Worm (Caenorhabditis elegans): Measurements from ENCODE around the gene C55C3.1.

C55C3.1 gene

ce11 chrIV:5762770-5763169 is 53.9 kb downstream of the C55C3.1 start (continued):
- TF ChIP-seq mdl-1 (tag; optimal IDR thresholded peaks at IDR 0.05) (peak; percentile 9 to 49), zip-2 (tag; optimal IDR thresholded peaks at IDR 0.05) (no peak), pha-4 (GFP tag; IDR thresholded peaks at IDR 0.05) (no peak), pha-4 (tag; optimal IDR thresholded peaks at IDR 0.05) (no peak), lin-1 (GFP tag; IDR thresholded peaks at IDR 0.05) (0 out of 2 replicates have a peak, but pooled peaks have one; percentile 52), ces-1 (GFP tag; optimal IDR thresholded peaks at IDR 0.05) (no peak), tag-97 (GFP tag; IDR thresholded peaks at IDR 0.05) (no peak), mxl-2 (GFP tag; conservative IDR thresholded peaks at IDR 0.05) (peak; percentile 71; the same call in 1 of the 2 replicates), ztf-7 (tag; optimal IDR thresholded peaks at IDR 0.05) (no peak), F37D6.2 (tag; optimal IDR thresholded peaks at IDR 0.05) (no peak), pqm-1 (tag; optimal IDR thresholded peaks at IDR 0.05) (peak; percentile 4), gei-8 (GFP tag; optimal IDR thresholded peaks at IDR 0.05) (no peak), nhr-25 (tag; optimal IDR thresholded peaks at IDR 0.05; ENCODE audit: borderline replicate concordance, insufficient read depth) (no peak), dpl-1 (GFP tag; optimal IDR thresholded peaks at IDR 0.05) (peak; percentile 2), nhr-77 (tag; optimal IDR thresholded peaks at IDR 0.05) (peak; percentile 58), dmd-6 (GFP tag; IDR thresholded peaks at IDR 0.05) (peak; percentile 85), attf-4 (tag; optimal IDR thresholded peaks at IDR 0.05) (no peak), rbr-2 (tag; optimal IDR thresholded peaks at IDR 0.05) (no peak), lir-3 (tag; optimal IDR thresholded peaks at IDR 0.05) (no peak), hlh-30 (tag; optimal IDR thresholded peaks at IDR 0.05; ENCODE audit: insufficient read depth) (peak; percentile 58), F44E2.7 (GFP tag; IDR thresholded peaks at IDR 0.05) (no peak), ceh-28 (tag; optimal IDR thresholded peaks at IDR 0.05) (no peak), zfp-3 (GFP tag; conservative IDR thresholded peaks at IDR 0.05) (no peak), snpc-1.2 (GFP tag; IDR thresholded peaks at IDR 0.05) (no peak), aly-2 (tag; optimal IDR thresholded peaks at IDR 0.05) (no peak), F49E8.2 (tag; optimal IDR thresholded peaks at IDR 0.05; ENCODE audit: borderline replicate concordance) (no peak), hlh-11 (tag; optimal IDR thresholded peaks at IDR 0.05) (peak; percentile 57), saeg-2 (GFP tag; IDR thresholded peaks at IDR 0.05) (no peak), egl-27 (tag; optimal IDR thresholded peaks at IDR 0.05) (no peak), unc-62 (GFP tag; optimal IDR thresholded peaks at IDR 0.05 in 1 of 2) (peak in 1 of 2 experiments; percentile 34), unc-62 (tag; optimal IDR thresholded peaks at IDR 0.05) (no peak), spr-3 (GFP tag; optimal IDR thresholded peaks at IDR 0.05) (no peak), Y105C5A.15 (GFP tag; IDR thresholded peaks at IDR 0.05) (no peak), hmg-1.1 (GFP tag; IDR thresholded peaks at IDR 0.05) (no peak), nhr-6 (tag; optimal IDR thresholded peaks at IDR 0.05) (no peak), nhr-76 (tag; optimal IDR thresholded peaks at IDR 0.05) (no peak), lsy-2 (tag; optimal IDR thresholded peaks at IDR 0.05) (no peak), D1046.2 (GFP tag; IDR thresholded peaks at IDR 0.05) (no peak), zag-1 (tag; optimal IDR thresholded peaks at IDR 0.05) (no peak), aha-1 (tag) (no peak), sdz-12 (GFP tag; optimal IDR thresholded peaks at IDR 0.05) (no peak), madf-9 (GFP tag; conservative IDR thresholded peaks at IDR 0.05) (no peak), nhr-28 (tag; optimal IDR thresholded peaks at IDR 0.05) (peak; percentile 91), nhr-48 (tag; optimal IDR thresholded peaks at IDR 0.05) (peak; percentile 24), nhr-10 (tag; optimal IDR thresholded peaks at IDR 0.05) (peak; percentile 40), lin-38 (GFP tag; IDR thresholded peaks at IDR 0.05) (no peak), unc-39 (tag; optimal IDR thresholded peaks at IDR 0.05) (no peak), ceh-62 (tag; optimal IDR thresholded peaks at IDR 0.05) (no peak), T26A8.4 (GFP tag; IDR thresholded peaks at IDR 0.05) (no peak), vab-7 (GFP tag; IDR thresholded peaks at IDR 0.05) (no peak), nhr-111 (GFP tag; optimal IDR thresholded peaks at IDR 0.05) (no peak), spr-1 (tag; optimal IDR thresholded peaks at IDR 0.05) (no peak), dve-1 (tag; optimal IDR thresholded peaks at IDR 0.05; ENCODE audit: insufficient read depth) (peak; percentile 72)
